Fruit fly (Drosophila melanogaster) whole organism, prepupa: ENCODE results near the gene BtbVII.

Experiments used
- Blimp-1 ChIP-seq: fragments of 200-800 bp; sonication (Bioruptor generic); optimal IDR thresholded peaks from 3 replicates; lab custom pipeline; 2017; ENCODE audit warnings: missing biosample characterization, missing genetic modification characterization, mild to moderate bottlenecking, moderate library complexity, missing genetic modification reagents
- CG11294 ChIP-seq: fragments of 200-800 bp; sonication (Bioruptor generic); IDR thresholded peaks from 2 replicates; pipeline ENCODE4 v1.3.6; 2022; ENCODE audit warnings: missing biosample characterization, missing genetic modification characterization
- CG11762 ChIP-seq: fragments of 200-800 bp; sonication (Bioruptor generic); optimal IDR thresholded peaks from 3 replicates; lab custom pipeline; 2016; ENCODE audit warnings: missing biosample characterization, missing genetic modification characterization; ENCODE audit not compliant: insufficient read depth
- CG1621 ChIP-seq: fragments of 200-800 bp; sonication (Bioruptor generic); optimal IDR thresholded peaks from 3 replicates; lab custom pipeline; 2018; ENCODE audit warnings: missing biosample characterization, mild to moderate bottlenecking, missing genetic modification characterization
- CG16779 ChIP-seq: fragments of 200-800 bp; sonication (Bioruptor generic); optimal IDR thresholded peaks from 3 replicates; lab custom pipeline; 2017; ENCODE audit warnings: missing biosample characterization, mild to moderate bottlenecking, missing genetic modification characterization
- CG3032 ChIP-seq: fragments of 200-800 bp; optimal IDR thresholded peaks from 2 replicates; lab custom pipeline; 2019; ENCODE audit warnings: missing biosample characterization, mild to moderate bottlenecking, missing genetic modification characterization, moderate library complexity
- CG3919 ChIP-seq: fragments of 200-800 bp; sonication (Bioruptor generic); optimal IDR thresholded peaks from 3 replicates; lab custom pipeline; 2016; ENCODE audit warnings: missing biosample characterization, missing genetic modification characterization
- CG4318 ChIP-seq: fragments of 200-800 bp; sonication (Bioruptor generic); optimal IDR thresholded peaks from 3 replicates; lab custom pipeline; 2017; ENCODE audit warnings: missing biosample characterization, mild to moderate bottlenecking, missing genetic modification characterization
- CG6163 ChIP-seq: fragments of 200-800 bp; sonication (Bioruptor generic); IDR thresholded peaks from 3 replicates; pipeline ENCODE4 v1.3.6; 2022; ENCODE audit warnings: missing biosample characterization, missing genetic modification characterization
- CG6276 ChIP-seq: fragments of 200-800 bp; sonication (Bioruptor generic); optimal IDR thresholded peaks from 2 replicates; lab custom pipeline; 2017; ENCODE audit warnings: missing biosample characterization, mild to moderate bottlenecking, missing genetic modification characterization
- CG6792 ChIP-seq: fragments of 200-800 bp; sonication (Bioruptor generic); optimal IDR thresholded peaks from 3 replicates; lab custom pipeline; 2016; ENCODE audit warnings: missing biosample characterization, missing genetic modification characterization
- CG6808 ChIP-seq: fragments of 200-800 bp; sonication (Bioruptor generic); optimal IDR thresholded peaks from 3 replicates; lab custom pipeline; 2017; ENCODE audit warnings: missing biosample characterization, missing genetic modification characterization, mild to moderate bottlenecking, moderate library complexity, missing genetic modification reagents
- CG6854 ChIP-seq: fragments of 200-800 bp; sonication (Bioruptor generic); optimal IDR thresholded peaks from 2 replicates; lab custom pipeline; 2017; ENCODE audit warnings: missing biosample characterization, mild to moderate bottlenecking, missing genetic modification characterization
- CG8119 ChIP-seq: fragments of 200-800 bp; sonication (Bioruptor generic); IDR thresholded peaks from 3 replicates; pipeline ENCODE4 v1.3.6; 2022; ENCODE audit warnings: missing biosample characterization, missing genetic modification characterization
- CG8319 ChIP-seq: fragments of 200-800 bp; sonication (Bioruptor generic); optimal IDR thresholded peaks from 3 replicates; lab custom pipeline; 2016; ENCODE audit warnings: missing biosample characterization, missing genetic modification characterization
- CG8632 ChIP-seq: fragments of 200-800 bp; sonication (Bioruptor generic); optimal IDR thresholded peaks from 3 replicates; lab custom pipeline; 2016; ENCODE audit warnings: missing biosample characterization, missing genetic modification characterization
- CG9139 ChIP-seq: fragments of 200-800 bp; sonication (Bioruptor generic); optimal IDR thresholded peaks from 3 replicates; lab custom pipeline; 2017; ENCODE audit warnings: missing biosample characterization, mild to moderate bottlenecking, missing genetic modification characterization
- Eip75B ChIP-seq: fragments of 200-800 bp; sonication (Bioruptor generic); optimal IDR thresholded peaks from 3 replicates; lab custom pipeline; 2016; ENCODE audit warnings: missing biosample characterization, missing genetic modification characterization
- Eip78C ChIP-seq: fragments of 200-800 bp; sonication (Bioruptor generic); peaks from one replicate; lab custom pipeline; 2016; ENCODE audit warnings: missing biosample characterization, missing genetic modification characterization
- Eip93F ChIP-seq: fragments of 200-800 bp; sonication (Bioruptor generic); optimal IDR thresholded peaks from 2 replicates; lab custom pipeline; 2016; ENCODE audit warnings: missing biosample characterization, mild to moderate bottlenecking, missing genetic modification characterization
- Ets96B ChIP-seq: fragments of 200-800 bp; optimal IDR thresholded peaks from 2 replicates; lab custom pipeline; 2019; ENCODE audit warnings: missing biosample characterization, mild to moderate bottlenecking, missing genetic modification characterization, moderate library complexity
- Hr38 ChIP-seq: sonication (Bioruptor generic); optimal IDR thresholded peaks from 2 replicates; lab custom pipeline; 2016; ENCODE audit warnings: missing biosample characterization, missing genetic modification characterization
- Hr4 ChIP-seq: fragments of 200-800 bp; sonication (Bioruptor generic); optimal IDR thresholded peaks from 3 replicates; lab custom pipeline; 2016; ENCODE audit warnings: missing biosample characterization, missing genetic modification characterization
- Lpt ChIP-seq: fragments of 200-800 bp; sonication (Bioruptor generic); optimal IDR thresholded peaks from 3 replicates; lab custom pipeline; 2016; ENCODE audit warnings: missing biosample characterization, missing genetic modification characterization
- Met ChIP-seq: fragments of 200-800 bp; sonication (Bioruptor generic); optimal IDR thresholded peaks from 3 replicates; lab custom pipeline; 2016; ENCODE audit warnings: missing biosample characterization, missing genetic modification characterization
- Smox ChIP-seq: fragments of 200-800 bp; sonication (Bioruptor generic); optimal IDR thresholded peaks from 3 replicates; lab custom pipeline; 2016; ENCODE audit warnings: missing biosample characterization, missing genetic modification characterization
- Sox102F ChIP-seq: fragments of 200-800 bp; sonication (Bioruptor generic); optimal IDR thresholded peaks from 2 replicates; lab custom pipeline; 2016; ENCODE audit warnings: missing biosample characterization, mild to moderate bottlenecking, missing genetic modification characterization
- achi ChIP-seq: fragments of 200-800 bp; sonication (Bioruptor generic); optimal IDR thresholded peaks from 3 replicates; lab custom pipeline; 2016; ENCODE audit warnings: missing biosample characterization, missing genetic modification characterization
- acj6 ChIP-seq: fragments of 200-800 bp; sonication (Bioruptor generic); optimal IDR thresholded peaks from 3 replicates; lab custom pipeline; 2016; ENCODE audit warnings: missing biosample characterization, missing genetic modification characterization
- dsx ChIP-seq: fragments of 200-800 bp; optimal IDR thresholded peaks from 3 replicates; lab custom pipeline; 2019; ENCODE audit warnings: missing biosample characterization, mild to moderate bottlenecking, missing genetic modification characterization, moderate library complexity; ENCODE audit not compliant: poor library complexity, severe bottlenecking
- eg ChIP-seq: fragments of 200-800 bp; sonication (Bioruptor generic); IDR thresholded peaks from 3 replicates; pipeline ENCODE4 v1.3.6; 2022; ENCODE audit warnings: missing biosample characterization, missing genetic modification characterization
- fd59A ChIP-seq: fragments of 200-800 bp; sonication (Bioruptor generic); optimal IDR thresholded peaks from 2 replicates; lab custom pipeline; 2017; ENCODE audit warnings: missing biosample characterization, mild to moderate bottlenecking, missing genetic modification characterization, missing genetic modification reagents
- fkh ChIP-seq: fragments of 200-800 bp; sonication (Bioruptor generic); optimal IDR thresholded peaks from 3 replicates; lab custom pipeline; 2017; ENCODE audit warnings: missing biosample characterization, mild to moderate bottlenecking, missing genetic modification characterization, moderate library complexity
- lz ChIP-seq: fragments of 200-800 bp; sonication (Bioruptor generic); optimal IDR thresholded peaks from 3 replicates; lab custom pipeline; 2016; ENCODE audit warnings: missing biosample characterization, missing genetic modification characterization
- pdm3 ChIP-seq: fragments of 200-800 bp; sonication (Bioruptor generic); optimal IDR thresholded peaks from 3 replicates; lab custom pipeline; 2016; ENCODE audit warnings: missing biosample characterization, missing genetic modification characterization
- salr ChIP-seq, 2 experiments: fragments of 200-800 bp; sonication (Bioruptor generic); optimal IDR thresholded peaks; 3 replicates each; lab custom pipeline; 2016 to 2018; ENCODE audit warnings: missing biosample characterization in 2 of 2, missing genetic modification characterization in 2 of 2, mild to moderate bottlenecking in 1 of 2
- ss ChIP-seq, 2 experiments: fragments of 200-800 bp; sonication (Bioruptor generic); optimal IDR thresholded peaks; 2 replicates in 1 of 2; 3 replicates in 1 of 2; lab custom pipeline; 2017 to 2018; ENCODE audit warnings: mild to moderate bottlenecking in 2 of 2, missing biosample characterization in 2 of 2, missing genetic modification characterization in 2 of 2, moderate library complexity in 1 of 2
- vri ChIP-seq: fragments of 200-800 bp; sonication (Bioruptor generic); optimal IDR thresholded peaks from 3 replicates; lab custom pipeline; 2016; ENCODE audit warnings: missing biosample characterization, mild to moderate bottlenecking, missing genetic modification characterization

BtbVII gene

DNA sequence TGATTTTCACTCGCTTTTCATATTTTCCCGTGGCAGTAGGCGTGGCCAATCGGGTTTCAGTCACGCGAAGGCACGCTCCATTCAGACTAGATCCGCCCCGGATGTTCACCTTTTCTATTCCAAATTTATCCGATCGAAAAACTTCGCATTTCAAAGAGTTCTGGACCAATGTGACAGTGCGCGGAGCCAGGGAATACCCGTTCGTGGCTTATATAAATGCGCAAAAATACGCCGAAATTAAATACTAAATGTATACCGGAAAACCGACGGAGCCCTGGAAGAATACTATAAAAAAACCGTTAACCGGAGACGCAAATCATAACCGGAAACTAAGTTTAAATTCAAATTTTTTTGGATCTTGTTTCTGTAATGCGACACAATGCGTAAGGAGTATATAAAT, 20.9 kb upstream of the BtbVII start, which contains the start of gene promL (continued):
- TF ChIP-seq Ets96B (tag; lab: Kevin White, UChicago) (no peak), CG11294 (GFP tag; lab: Robert Waterston, UW) (no peak), eg (GFP tag; lab: Robert Waterston, UW) (peak; percentile 62; the same call in 2 of the 3 replicates), CG6163 (peak; percentile 74), Met (peak; percentile 54), CG8632 (peak; percentile 19), Hr38 (no peak), CG6792 (no peak), pdm3 (no peak), Eip93F (GFP tag; lab: Kevin White, UChicago) (no peak), CG9139 (GFP tag; lab: Kevin White, UChicago) (no peak), CG6276 (no peak)

DNA sequence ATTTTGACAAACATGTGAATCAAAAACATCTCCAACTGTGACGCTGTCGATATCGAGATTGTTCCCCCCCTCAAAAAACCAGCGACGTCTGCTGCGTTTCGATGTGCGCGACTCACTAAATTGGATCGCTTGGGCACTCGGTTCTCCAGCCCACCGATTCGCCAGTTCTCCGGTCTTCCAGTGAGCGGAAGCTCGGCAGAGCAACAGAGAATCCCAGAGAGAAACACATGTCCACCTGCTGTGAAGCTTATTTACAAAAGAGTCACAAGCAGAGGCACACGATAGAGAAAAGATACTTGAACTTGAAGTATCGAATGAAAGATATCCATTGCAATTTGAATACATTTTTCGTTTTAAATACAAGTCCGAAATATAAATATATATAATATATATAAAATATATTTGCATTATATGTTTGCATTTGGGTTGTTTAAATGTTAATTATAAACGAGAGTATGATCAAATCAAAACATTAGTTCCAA, 14.3 kb upstream of the BtbVII start:
- TF ChIP-seq CG3919 (GFP tag; lab: Kevin White, UChicago) (peak; percentile 9), Blimp-1 (GFP tag; lab: Kevin White, UChicago) (no peak), CG4318 (GFP tag; lab: Kevin White, UChicago) (no peak), vri (GFP tag; lab: Kevin White, UChicago) (peak; percentile 0), CG6854 (GFP tag; lab: Kevin White, UChicago) (peak; percentile 18), CG11762 (no peak), ss (GFP tag; optimal IDR thresholded peaks at IDR 0.05; lab: Kevin White, UChicago) (peak in 1 of 2 experiments; percentile 30), CG6808 (peak; percentile 18), fkh (GFP tag; lab: Kevin White, UChicago) (peak; percentile 82), Eip93F (GFP tag; lab: Kevin White, UChicago) (no peak), dsx (peak; percentile 25), lz (GFP tag; lab: Kevin White, UChicago) (no peak), CG9139 (GFP tag; lab: Kevin White, UChicago) (peak; percentile 57), CG16779 (peak; percentile 23), Sox102F (peak; percentile 26), CG8119 (GFP tag; lab: Robert Waterston, UW) (0 out of 3 replicates have a peak, but pooled peaks have one; percentile 18), achi (GFP tag; lab: Kevin White, UChicago) (peak; percentile 20), Eip78C (peak; percentile 68), fd59A (GFP tag; lab: Kevin White, UChicago) (no peak)

DNA sequence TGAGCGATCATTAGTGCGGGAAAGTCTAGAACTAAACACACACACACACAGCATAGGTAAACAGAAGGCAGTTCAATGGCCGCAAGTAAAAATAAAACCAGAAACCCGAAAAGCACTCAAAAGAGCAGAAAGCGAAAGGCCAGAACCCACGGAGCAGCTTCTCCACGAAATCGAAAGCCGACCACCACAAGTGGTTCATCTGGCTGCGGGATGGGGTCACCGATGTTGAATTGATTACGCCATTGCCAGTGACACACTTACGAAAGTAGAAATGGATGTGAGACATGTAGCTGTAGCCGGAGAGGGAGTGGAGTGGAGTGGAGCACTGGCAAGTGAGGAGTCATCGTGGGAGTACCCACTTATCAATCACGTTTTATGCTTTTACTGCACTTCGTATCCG, 7.0 kb upstream of the BtbVII start:
- TF ChIP-seq CG9139 (GFP tag; lab: Kevin White, UChicago): no peak
- no peak for TF ChIP-seq fd59A (GFP tag; lab: Kevin White, UChicago)
- TF ChIP-seq CG6276: no peak
- no peak for TF ChIP-seq CG3032 (tag; lab: Kevin White, UChicago)
- no peak for TF ChIP-seq CG8319 (GFP tag; lab: Kevin White, UChicago)
- no peak for TF ChIP-seq CG11762
- TF ChIP-seq CG3919 (GFP tag; lab: Kevin White, UChicago): no peak
- TF ChIP-seq Met: no peak
- no peak for TF ChIP-seq Lpt (GFP tag; lab: Kevin White, UChicago)
- peak; percentile 9; the same call in 1 of the 2 replicates for TF ChIP-seq CG11294 (GFP tag; lab: Robert Waterston, UW)
- no peak for TF ChIP-seq acj6
- TF ChIP-seq salr (GFP tag; optimal IDR thresholded peaks at IDR 0.05; lab: Kevin White, UChicago): no peak
- peak; percentile 77 for TF ChIP-seq Blimp-1 (GFP tag; lab: Kevin White, UChicago)
- TF ChIP-seq Eip75B (GFP tag; lab: Kevin White, UChicago): peak; percentile 4
- TF ChIP-seq Hr4 (GFP tag; lab: Kevin White, UChicago): no peak
- no peak for TF ChIP-seq CG1621 (tag; lab: Kevin White, UChicago)
- no peak for TF ChIP-seq Smox (GFP tag; lab: Kevin White, UChicago)
- no peak for TF ChIP-seq CG16779
